Worm (Caenorhabditis elegans) whole organism, young adult: Measurements from ENCODE around the gene nhr-134.

ENCODE experiments used
- B0336.3 ChIP-seq: fragments of 200-800 bp; sonication (Bioruptor generic); IDR thresholded peaks from 2 replicates; pipeline ENCODE4 v1.3.6; 2022; ENCODE audit warnings: missing genetic modification characterization, missing compliant biosample characterization
- ama-1 ChIP-seq, 3 experiments: fragments of 150-350 bp in 1 of 3; sonication (generic microtip) in 2 of 3; optimal IDR thresholded peaks; 2 replicates each; lab custom pipeline; 2014 to 2018; ENCODE audit warnings: missing biosample characterization in 2 of 3, missing genetic modification characterization in 2 of 3, missing genetic modification reagents in 2 of 3
- bed-1 ChIP-seq: fragments of 200-800 bp; sonication (Bioruptor generic); IDR thresholded peaks from 2 replicates; pipeline ENCODE4 v1.3.6; 2022; ENCODE audit warnings: missing genetic modification reagents, missing genetic modification characterization, missing compliant biosample characterization
- pha-4 ChIP-seq: fragments of 150-350 bp; sonication (generic microtip); optimal IDR thresholded peaks from 2 replicates; lab custom pipeline; 2014; ENCODE audit warnings: missing biosample characterization, missing genetic modification reagents, missing genetic modification characterization
- rpc-1 ChIP-seq, 2 experiments: fragments of 150-350 bp in 1 of 2; sonication (generic microtip) in 1 of 2; optimal IDR thresholded peaks; 2 replicates each; lab custom pipeline; 2014 to 2018; ENCODE audit warnings: missing biosample characterization in 1 of 2, missing genetic modification characterization in 1 of 2, missing genetic modification reagents in 1 of 2, missing genotype in 1 of 2
- snpc-1.1 ChIP-seq: sonication (generic microtip); optimal IDR thresholded peaks from 2 replicates; lab custom pipeline; 2017; ENCODE audit warnings: missing genetic modification characterization, mild to moderate bottlenecking, missing compliant biosample characterization, antibody characterized with exemption, moderate library complexity, missing genotype, missing genetic modification reagents; ENCODE audit not compliant: insufficient read depth
- snpc-4 ChIP-seq, 5 experiments: fragments of 150-350 bp in 1 of 5; sonication (generic microtip) in 4 of 5; optimal IDR thresholded peaks; 2 replicates each; lab custom pipeline; 2014 to 2018; ENCODE audit warnings: missing genetic modification characterization in 5 of 5, missing biosample characterization in 3 of 5, antibody characterized with exemption in 2 of 5, mild to moderate bottlenecking in 2 of 5, missing compliant biosample characterization in 2 of 5, missing genotype in 2 of 5, moderate library complexity in 2 of 5, missing genetic modification reagents in 1 of 5
- tbp1 ChIP-seq: fragments of 200-800 bp; sonication (Bioruptor generic); optimal IDR thresholded peaks from 2 replicates; lab custom pipeline; 2018; ENCODE audit warnings: mild to moderate bottlenecking, missing genetic modification characterization, missing compliant biosample characterization
- unc-130 ChIP-seq: sonication (generic microtip); optimal IDR thresholded peaks from 2 replicates; lab custom pipeline; 2016; ENCODE audit warnings: missing genetic modification reagents, missing genetic modification characterization, missing compliant biosample characterization
- ztf-28 ChIP-seq: fragments of 200-800 bp; sonication (Bioruptor generic); IDR thresholded peaks from 2 replicates; pipeline ENCODE4 v1.3.6; 2022; ENCODE audit warnings: missing genetic modification reagents, missing genetic modification characterization, missing compliant biosample characterization

DNA sequence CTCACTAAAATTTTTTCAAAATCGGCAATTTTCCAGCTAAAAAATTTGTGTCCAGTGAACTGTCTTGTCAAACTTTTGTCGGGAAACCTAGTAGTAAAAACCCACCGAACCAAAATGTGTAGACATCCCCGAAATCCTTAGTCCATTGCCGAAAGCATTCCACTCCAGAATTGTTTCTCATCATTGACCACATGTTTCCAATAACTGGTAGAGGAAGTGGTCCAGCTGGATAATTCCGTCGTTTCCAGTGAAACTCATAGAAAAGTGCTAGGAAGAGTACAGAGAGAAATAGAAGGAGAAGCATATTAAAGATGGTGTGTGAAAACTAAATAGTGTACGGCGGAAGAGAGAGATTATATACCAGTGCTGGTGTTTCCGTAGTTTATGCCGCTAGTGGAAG is 26.9 kb upstream of the nhr-134 start, which contains the start of gene cyp-33C12:
- TF ChIP-seq snpc-1.1 (no peak), B0336.3 (no peak), snpc-4 (GFP tag; optimal IDR thresholded peaks at IDR 0.05; lab: Kevin White, UChicago) (no peak), snpc-4 (tag; optimal IDR thresholded peaks at IDR 0.05; lab: Kevin White, UChicago) (no peak), rpc-1 (optimal IDR thresholded peaks at IDR 0.05; lab: Kevin White, UChicago) (no peak), rpc-1 (tag; optimal IDR thresholded peaks at IDR 0.05; lab: Kevin White, UChicago) (no peak), ama-1 (optimal IDR thresholded peaks at IDR 0.05; lab: Kevin White, UChicago) (no peak), ama-1 (GFP tag; optimal IDR thresholded peaks at IDR 0.05; lab: Kevin White, UChicago) (no peak), bed-1 (GFP tag; lab: Robert Waterston, UW) (no peak), unc-130 (GFP tag; lab: Kevin White, UChicago) (no peak), pha-4 (tag; lab: Kevin White, UChicago) (no peak), ztf-28 (no peak), tbp1 (GFP tag; lab: Kevin White, UChicago) (no peak)
